Fruit fly (Drosophila melanogaster) whole organism, embryonic: Measurements from ENCODE around the gene CG6398.

Experiments
- Bgb ChIP-seq: fragments of 200-800 bp; sonication (Bioruptor generic); IDR thresholded peaks from 2 replicates; pipeline ENCODE4 v1.3.6; 2022; ENCODE audit warnings: missing biosample characterization, missing genetic modification characterization; ENCODE audit not compliant: partially characterized antibody
- CG1024 ChIP-seq: fragments of 200-800 bp; sonication (Bioruptor generic); IDR thresholded peaks from 2 replicates; pipeline ENCODE4 v1.3.6; 2022; ENCODE audit warnings: missing biosample characterization, missing genetic modification characterization
- CG14441 ChIP-seq: fragments of 200-800 bp; sonication (Bioruptor generic); IDR thresholded peaks from 2 replicates; pipeline ENCODE4 v1.3.6; 2022; ENCODE audit warnings: missing biosample characterization, missing genetic modification characterization
- CG15479 ChIP-seq: fragments of 200-800 bp; sonication (Bioruptor generic); optimal IDR thresholded peaks from 3 replicates; lab custom pipeline; 2019; ENCODE audit warnings: missing biosample characterization, mild to moderate bottlenecking, missing genetic modification characterization, moderate library complexity
- CG1603 ChIP-seq: fragments of 200-800 bp; sonication (Bioruptor generic); optimal IDR thresholded peaks from 2 replicates; lab custom pipeline; 2019; ENCODE audit warnings: missing biosample characterization, mild to moderate bottlenecking, missing genetic modification characterization, moderate library complexity
- CG2120 ChIP-seq: fragments of 200-800 bp; sonication (Bioruptor generic); optimal IDR thresholded peaks from 3 replicates; lab custom pipeline; 2016; ENCODE audit warnings: missing biosample characterization, missing genetic modification characterization
- CG2889 ChIP-seq: fragments of 200-800 bp; sonication (Bioruptor generic); IDR thresholded peaks from 3 replicates; pipeline ENCODE4 v1.3.6; 2022; ENCODE audit warnings: missing biosample characterization, missing genetic modification characterization
- CG30020 ChIP-seq: fragments of 200-800 bp; optimal IDR thresholded peaks from 2 replicates; lab custom pipeline; 2019; ENCODE audit warnings: missing biosample characterization, mild to moderate bottlenecking, missing genetic modification characterization, moderate library complexity
- CG34376 ChIP-seq: fragments of 200-800 bp; sonication (Bioruptor generic); optimal IDR thresholded peaks from 2 replicates; lab custom pipeline; 2018; ENCODE audit warnings: missing biosample characterization, mild to moderate bottlenecking, missing genetic modification characterization
- CG34422 ChIP-seq: fragments of 200-800 bp; sonication (Bioruptor generic); IDR thresholded peaks from 3 replicates; pipeline ENCODE4 v1.3.6; 2022; ENCODE audit warnings: missing biosample characterization, missing genetic modification characterization
- CG5953 ChIP-seq: fragments of 200-800 bp; sonication (Bioruptor generic); IDR thresholded peaks from 2 replicates; pipeline ENCODE4 v1.3.6; 2022; ENCODE audit warnings: missing biosample characterization, missing genetic modification characterization
- CG6254 ChIP-seq: fragments of 200-800 bp; sonication (Bioruptor generic); optimal IDR thresholded peaks from 3 replicates; lab custom pipeline; 2017; ENCODE audit warnings: mild to moderate bottlenecking, missing biosample characterization, missing genetic modification reagents, missing genetic modification characterization
- CG6272 ChIP-seq: fragments of 200-800 bp; sonication (Bioruptor generic); IDR thresholded peaks from 2 replicates; pipeline ENCODE4 v1.3.6; 2022; ENCODE audit warnings: missing biosample characterization, missing genetic modification characterization
- CG9817 ChIP-seq: fragments of 200-800 bp; sonication (Bioruptor generic); optimal IDR thresholded peaks from 2 replicates; lab custom pipeline; 2018; ENCODE audit warnings: missing biosample characterization, mild to moderate bottlenecking, missing genetic modification characterization, moderate library complexity
- CG9876 ChIP-seq: fragments of 200-800 bp; sonication (Bioruptor generic); optimal IDR thresholded peaks from 2 replicates; lab custom pipeline; 2016; ENCODE audit warnings: missing biosample characterization, missing genetic modification characterization
- CTCF ChIP-seq: fragments of 200-800 bp; sonication (Bioruptor generic); optimal IDR thresholded peaks from 2 replicates; lab custom pipeline; 2017; ENCODE audit warnings: missing biosample characterization, mild to moderate bottlenecking, missing genetic modification characterization, moderate library complexity
- Camta ChIP-seq: fragments of 200-800 bp; sonication (Bioruptor generic); optimal IDR thresholded peaks from 2 replicates; lab custom pipeline; 2016; ENCODE audit warnings: missing biosample characterization, missing genetic modification characterization
- D19A ChIP-seq: fragments of 200-800 bp; optimal IDR thresholded peaks from 3 replicates; lab custom pipeline; 2019; ENCODE audit warnings: missing biosample characterization, mild to moderate bottlenecking, missing genetic modification characterization, moderate library complexity
- Dip3 ChIP-seq: fragments of 200-800 bp; sonication (Bioruptor generic); optimal IDR thresholded peaks from 3 replicates; lab custom pipeline; 2016; ENCODE audit warnings: missing biosample characterization, missing genetic modification characterization
- Drgx ChIP-seq: fragments of 200-800 bp; sonication (Bioruptor generic); IDR thresholded peaks from 2 replicates; pipeline ENCODE4 v1.3.6; 2022; ENCODE audit warnings: missing biosample characterization, missing genetic modification characterization
- MTF-1 ChIP-seq: fragments of 200-800 bp; sonication (Bioruptor generic); optimal IDR thresholded peaks from 2 replicates; lab custom pipeline; 2018; ENCODE audit warnings: missing biosample characterization, mild to moderate bottlenecking, missing genetic modification characterization, borderline replicate concordance
- Myb ChIP-seq: fragments of 200-800 bp; sonication (Bioruptor generic); optimal IDR thresholded peaks from 2 replicates; lab custom pipeline; 2016; ENCODE audit warnings: missing biosample characterization, missing genetic modification characterization
- NC2α ChIP-seq: fragments of 200-800 bp; sonication (Bioruptor generic); optimal IDR thresholded peaks from 2 replicates; lab custom pipeline; 2016; ENCODE audit warnings: missing biosample characterization, missing genetic modification characterization
- NK7.1 ChIP-seq: fragments of 200-800 bp; sonication (Bioruptor generic); optimal IDR thresholded peaks from 3 replicates; lab custom pipeline; 2016; ENCODE audit warnings: missing biosample characterization, missing genetic modification characterization
- Pdp1 ChIP-seq, 2 experiments: fragments of 200-800 bp; sonication (Bioruptor generic); optimal IDR thresholded peaks; 3 replicates each; lab custom pipeline; 2016; ENCODE audit warnings: missing biosample characterization in 2 of 2, missing genetic modification characterization in 2 of 2, mild to moderate bottlenecking in 1 of 2, moderate library complexity in 1 of 2
- Ravus ChIP-seq: fragments of 200-800 bp; sonication (Bioruptor generic); IDR thresholded peaks from 2 replicates; pipeline ENCODE4 v1.3.6; 2022; ENCODE audit warnings: missing biosample characterization, missing genetic modification characterization
- Spps ChIP-seq: fragments of 200-800 bp; sonication (Bioruptor generic); optimal IDR thresholded peaks from 2 replicates; lab custom pipeline; 2018; ENCODE audit warnings: missing biosample characterization, mild to moderate bottlenecking, missing genetic modification characterization
- Stat92E ChIP-seq, 3 experiments: fragments of >200 bp in 2 of 3; fragments of 200-800 bp in 1 of 3; sonication (Bioruptor generic) in 1 of 3; optimal IDR thresholded peaks; 2 replicates each; lab custom pipeline; 2017 to 2019; ENCODE audit warnings: missing biosample characterization in 3 of 3, missing genetic modification characterization in 3 of 3, mild to moderate bottlenecking in 1 of 3, moderate library complexity in 1 of 3
- Xbp1 ChIP-seq: fragments of 200-800 bp; sonication (Bioruptor generic); optimal IDR thresholded peaks from 3 replicates; lab custom pipeline; 2016; ENCODE audit warnings: missing biosample characterization, mild to moderate bottlenecking, missing genetic modification characterization
- ab ChIP-seq: fragments of 200-800 bp; sonication (Bioruptor generic); optimal IDR thresholded peaks from 2 replicates; lab custom pipeline; 2016; ENCODE audit warnings: missing biosample characterization, missing genetic modification characterization
- abd-A ChIP-seq: fragments of 200-800 bp; sonication (Bioruptor generic); optimal IDR thresholded peaks from 3 replicates; lab custom pipeline; 2019; ENCODE audit warnings: missing biosample characterization, mild to moderate bottlenecking, missing genetic modification characterization, moderate library complexity
- az2 ChIP-seq: fragments of 200-800 bp; sonication (Bioruptor generic); optimal IDR thresholded peaks from 3 replicates; lab custom pipeline; 2016; ENCODE audit warnings: missing biosample characterization, missing genetic modification characterization
- bab2 ChIP-seq: fragments of 200-800 bp; sonication (Bioruptor generic); optimal IDR thresholded peaks from 2 replicates; lab custom pipeline; 2016; ENCODE audit warnings: missing biosample characterization, missing genetic modification characterization
- caup ChIP-seq: fragments of 200-800 bp; sonication (Bioruptor generic); optimal IDR thresholded peaks from 3 replicates; lab custom pipeline; 2017; ENCODE audit warnings: missing biosample characterization, mild to moderate bottlenecking, missing genetic modification characterization, moderate library complexity; ENCODE audit not compliant: severe bottlenecking
- crol ChIP-seq: fragments of 200-800 bp; sonication (Bioruptor generic); IDR thresholded peaks from 2 replicates; pipeline ENCODE4 v1.3.6; 2022; ENCODE audit warnings: missing biosample characterization, missing genetic modification characterization
- da ChIP-seq: fragments of 200-800 bp; sonication (Bioruptor generic); optimal IDR thresholded peaks from 2 replicates; lab custom pipeline; 2016; ENCODE audit warnings: missing biosample characterization, missing genetic modification characterization
- ems ChIP-seq: fragments of 200-800 bp; sonication (Bioruptor generic); optimal IDR thresholded peaks from 3 replicates; lab custom pipeline; 2016; ENCODE audit warnings: missing biosample characterization, missing genetic modification characterization
- eve ChIP-seq, 2 experiments: fragments of >200 bp; optimal IDR thresholded peaks; 2 replicates each; lab custom pipeline; 2017; ENCODE audit warnings: missing biosample characterization in 2 of 2, missing genetic modification characterization in 2 of 2
- ham ChIP-seq: fragments of 200-800 bp; sonication (Bioruptor generic); IDR thresholded peaks from 2 replicates; pipeline ENCODE4 v1.3.6; 2022; ENCODE audit warnings: missing biosample characterization, missing genetic modification characterization
- hbn ChIP-seq: fragments of 200-800 bp; sonication (Bioruptor generic); IDR thresholded peaks from 2 replicates; pipeline ENCODE4 v1.3.6; 2022; ENCODE audit warnings: missing biosample characterization, missing genetic modification characterization; ENCODE audit not compliant: partially characterized antibody
- jigr1 ChIP-seq: fragments of 200-800 bp; sonication (Bioruptor generic); IDR thresholded peaks from 3 replicates; pipeline ENCODE4 v1.3.6; 2022; ENCODE audit warnings: missing biosample characterization, missing genetic modification characterization
- lab ChIP-seq: fragments of 200-800 bp; sonication (Bioruptor generic); optimal IDR thresholded peaks from 3 replicates; lab custom pipeline; 2017; ENCODE audit warnings: missing biosample characterization, missing genetic modification characterization, mild to moderate bottlenecking, moderate library complexity, missing genetic modification reagents
- nau ChIP-seq: fragments of 200-800 bp; sonication (Bioruptor generic); optimal IDR thresholded peaks from 3 replicates; lab custom pipeline; 2017; ENCODE audit warnings: missing biosample characterization, mild to moderate bottlenecking, missing genetic modification characterization, missing genetic modification reagents
- nerfin-1 ChIP-seq: fragments of 200-800 bp; sonication (Bioruptor generic); optimal IDR thresholded peaks from 3 replicates; lab custom pipeline; 2019; ENCODE audit warnings: missing biosample characterization, mild to moderate bottlenecking, missing genetic modification characterization, moderate library complexity
- nerfin-2 ChIP-seq: fragments of 200-800 bp; sonication (Bioruptor generic); IDR thresholded peaks from 2 replicates; pipeline ENCODE4 v1.3.6; 2022; ENCODE audit warnings: missing biosample characterization, missing genetic modification characterization; ENCODE audit not compliant: partially characterized antibody
- schlank ChIP-seq: fragments of 200-800 bp; sonication (Bioruptor generic); optimal IDR thresholded peaks from 2 replicates; lab custom pipeline; 2018; ENCODE audit warnings: missing biosample characterization, mild to moderate bottlenecking, missing genetic modification characterization
- sens-2 ChIP-seq: fragments of 200-800 bp; sonication (Bioruptor generic); IDR thresholded peaks from 2 replicates; pipeline ENCODE4 v1.3.6; 2022; ENCODE audit warnings: missing biosample characterization, missing genetic modification characterization
- slp2 ChIP-seq: fragments of 200-800 bp; sonication (Bioruptor generic); optimal IDR thresholded peaks from 2 replicates; lab custom pipeline; 2016; ENCODE audit warnings: missing biosample characterization, missing genetic modification characterization
- so ChIP-seq: fragments of 200-800 bp; sonication (Bioruptor generic); IDR thresholded peaks from 3 replicates; pipeline ENCODE4 v1.3.6; 2022; ENCODE audit warnings: missing biosample characterization, missing genetic modification characterization
- tio ChIP-seq: fragments of 200-800 bp; sonication (Bioruptor generic); optimal IDR thresholded peaks from 2 replicates; lab custom pipeline; 2017; ENCODE audit warnings: missing biosample characterization, missing genetic modification characterization, inconsistent platforms

The CG6398 gene

dm6 chrX:17832163-17833014 lies 1.8 kb downstream of the CG6398 start (continued):
- TF ChIP-seq az2 (GFP tag; lab: Kevin White, UChicago) (no peak), Camta (GFP tag; lab: Kevin White, UChicago) (no peak), nerfin-2 (GFP tag; lab: Robert Waterston, UW) (no peak), CG14441 (GFP tag; lab: Robert Waterston, UW) (no peak), CG2120 (GFP tag; lab: Kevin White, UChicago) (no peak), Spps (tag; lab: Kevin White, UChicago) (no peak), Dip3 (GFP tag; lab: Kevin White, UChicago) (no peak), Xbp1 (no peak), Drgx (no peak), Ravus (GFP tag; lab: Robert Waterston, UW) (no peak), ab (GFP tag; lab: Kevin White, UChicago) (no peak), CG2889 (GFP tag; lab: Robert Waterston, UW) (no peak), CG6272 (no peak), slp2 (GFP tag; lab: Kevin White, UChicago) (no peak), abd-A (tag; lab: Kevin White, UChicago) (no peak), MTF-1 (GFP tag; lab: Kevin White, UChicago) (no peak), tio (GFP tag; lab: Kevin White, UChicago) (peak; percentile 3), CTCF (no peak), bab2 (GFP tag; lab: Kevin White, UChicago) (no peak), CG1603 (tag; lab: Kevin White, UChicago) (peak; percentile 15), CG34376 (GFP tag; lab: Kevin White, UChicago) (no peak), NC2α (GFP tag; lab: Kevin White, UChicago) (no peak), CG34422 (GFP tag; lab: Robert Waterston, UW) (no peak), crol (GFP tag; lab: Robert Waterston, UW) (peak; percentile 92), eve (GFP tag; optimal IDR thresholded peaks at IDR 0.05; lab: Kevin White, UChicago) (no peak), ems (no peak), jigr1 (GFP tag; lab: Robert Waterston, UW) (no peak), Myb (no peak), da (GFP tag; lab: Kevin White, UChicago) (no peak), Pdp1 (GFP tag; optimal IDR thresholded peaks at IDR 0.05; lab: Kevin White, UChicago) (no peak), CG1024 (GFP tag; lab: Robert Waterston, UW) (no peak), schlank (tag; lab: Kevin White, UChicago) (no peak), NK7.1 (GFP tag; lab: Kevin White, UChicago) (no peak), CG6254 (GFP tag; lab: Kevin White, UChicago) (no peak), CG9817 (tag; lab: Kevin White, UChicago) (no peak), CG9876 (no peak), caup (no peak), lab (GFP tag; lab: Kevin White, UChicago) (no peak), CG5953 (GFP tag; lab: Robert Waterston, UW) (no peak), D19A (tag; lab: Kevin White, UChicago) (no peak), CG30020 (tag; lab: Kevin White, UChicago) (no peak), nerfin-1 (no peak), nau (no peak), sens-2 (no peak), Bgb (GFP tag; lab: Robert Waterston, UW) (no peak), Stat92E (GFP tag; optimal IDR thresholded peaks at IDR 0.05; lab: Kevin White, UChicago) (no peak), hbn (GFP tag; lab: Robert Waterston, UW) (no peak), ham (GFP tag; lab: Robert Waterston, UW) (no peak), CG15479 (GFP tag; lab: Kevin White, UChicago) (peak; percentile 55), so (GFP tag; lab: Robert Waterston, UW) (no peak)
